Worm (Caenorhabditis elegans) whole organism, young adult: ENCODE results near the gene clec-31.

Experiments
- B0035.1 ChIP-seq: sonication (generic microtip); optimal IDR thresholded peaks from 2 replicates; lab custom pipeline; 2016; ENCODE audit warnings: missing genetic modification characterization, mild to moderate bottlenecking, missing compliant biosample characterization, missing genotype, missing genetic modification reagents
- B0261.1 ChIP-seq: sonication (generic microtip); optimal IDR thresholded peaks from 2 replicates; lab custom pipeline; 2016; ENCODE audit warnings: mild to moderate bottlenecking, missing genetic modification characterization, moderate library complexity, missing compliant biosample characterization
- C17E4.6 ChIP-seq: fragments of 200-800 bp; sonication (Bioruptor generic); IDR thresholded peaks from 2 replicates; pipeline ENCODE4 v1.3.6; 2022; ENCODE audit warnings: missing genetic modification reagents, missing genetic modification characterization, missing compliant biosample characterization
- F10E7.11 ChIP-seq: sonication (generic microtip); optimal IDR thresholded peaks from 2 replicates; lab custom pipeline; 2017; ENCODE audit warnings: mild to moderate bottlenecking, missing genetic modification characterization, moderate library complexity, missing compliant biosample characterization
- Y53F4B.3 ChIP-seq: fragments of 200-800 bp; sonication (Bioruptor generic); IDR thresholded peaks from 2 replicates; pipeline ENCODE4 v1.3.6; 2022; ENCODE audit warnings: missing genetic modification reagents, missing genetic modification characterization, missing compliant biosample characterization
- Y56A3A.18 ChIP-seq: fragments of 200-800 bp; sonication (Bioruptor generic); IDR thresholded peaks from 2 replicates; pipeline ENCODE4 v1.3.6; 2022; ENCODE audit warnings: missing genetic modification reagents, missing genetic modification characterization, missing compliant biosample characterization
- Y67H2A.10 ChIP-seq: fragments of 200-800 bp; sonication (Bioruptor generic); conservative IDR thresholded peaks from 2 replicates; pipeline ENCODE4 v1.3.6; 2022; ENCODE audit warnings: missing genetic modification reagents, missing genetic modification characterization, missing compliant biosample characterization
- Y79H2A.3 ChIP-seq: fragments of 200-800 bp; sonication (Bioruptor generic); conservative IDR thresholded peaks from 2 replicates; pipeline ENCODE4 v1.3.6; 2022; ENCODE audit warnings: missing genetic modification reagents, missing genetic modification characterization, missing compliant biosample characterization
- cebp-1 ChIP-seq, 2 experiments: fragments of 200-800 bp in 1 of 2; sonication (Bioruptor generic) in 1 of 2; sonication (generic microtip) in 1 of 2; IDR thresholded peaks in 1 of 2; optimal IDR thresholded peaks in 1 of 2; 2 replicates each; pipeline versions ENCODE4 v1.3.6 to Lab custom; 2017 to 2022; ENCODE audit warnings: missing compliant biosample characterization in 2 of 2, missing genetic modification characterization in 2 of 2, mild to moderate bottlenecking in 1 of 2, missing genetic modification reagents in 1 of 2, moderate library complexity in 1 of 2
- cebp-2 ChIP-seq: fragments of 200-800 bp; sonication (Bioruptor generic); IDR thresholded peaks from 2 replicates; pipeline ENCODE4 v1.3.6; 2022; ENCODE audit warnings: missing genetic modification characterization, missing compliant biosample characterization
- ceh-79 ChIP-seq: sonication (generic microtip); optimal IDR thresholded peaks from 2 replicates; lab custom pipeline; 2017; ENCODE audit warnings: mild to moderate bottlenecking, missing genetic modification characterization, missing compliant biosample characterization
- dpff-1 ChIP-seq: sonication (generic microtip); optimal IDR thresholded peaks from 2 replicates; lab custom pipeline; 2017; ENCODE audit warnings: mild to moderate bottlenecking, missing genetic modification characterization, missing compliant biosample characterization
- dpl-1 ChIP-seq: fragments of 150-350 bp; optimal IDR thresholded peaks from 2 replicates; lab custom pipeline; 2014; ENCODE audit warnings: missing biosample characterization, missing genetic modification reagents, missing genetic modification characterization
- efl-1 ChIP-seq: fragments of 150-350 bp; optimal IDR thresholded peaks from 2 replicates; lab custom pipeline; 2014; ENCODE audit warnings: missing biosample characterization, missing genetic modification reagents, missing genetic modification characterization
- egl-18 ChIP-seq: fragments of 200-800 bp; sonication (Bioruptor generic); IDR thresholded peaks from 2 replicates; pipeline ENCODE4 v1.3.6; 2022; ENCODE audit warnings: missing genetic modification reagents, missing genetic modification characterization, missing compliant biosample characterization
- hlh-12 ChIP-seq: sonication (generic microtip); optimal IDR thresholded peaks from 2 replicates; lab custom pipeline; 2016; ENCODE audit warnings: missing genetic modification characterization, missing compliant biosample characterization
- hmg-1.2 ChIP-seq: fragments of 200-800 bp; sonication (Bioruptor generic); IDR thresholded peaks from 2 replicates; pipeline ENCODE4 v1.3.6; 2022; ENCODE audit warnings: missing genetic modification reagents, missing genetic modification characterization, missing compliant biosample characterization
- let-526 ChIP-seq: fragments of 200-800 bp; sonication (Bioruptor generic); IDR thresholded peaks from 2 replicates; pipeline ENCODE4 v1.3.6; 2022; ENCODE audit warnings: missing genetic modification reagents, missing genetic modification characterization, missing compliant biosample characterization
- lin-26 ChIP-seq: fragments of 200-800 bp; sonication (Bioruptor generic); IDR thresholded peaks from 2 replicates; pipeline ENCODE4 v1.3.6; 2022; ENCODE audit warnings: missing genetic modification reagents, missing genetic modification characterization, missing compliant biosample characterization
- madf-6 ChIP-seq: fragments of 200-800 bp; sonication (Bioruptor generic); IDR thresholded peaks from 2 replicates; pipeline ENCODE4 v1.3.6; 2022; ENCODE audit warnings: missing genetic modification reagents, missing genetic modification characterization, missing compliant biosample characterization
- mcd-1 ChIP-seq: fragments of 200-800 bp; sonication (Bioruptor generic); IDR thresholded peaks from 2 replicates; pipeline ENCODE4 v1.3.6; 2022; ENCODE audit warnings: missing genetic modification reagents, missing genetic modification characterization, missing compliant biosample characterization
- nfyb-1 ChIP-seq: fragments of 200-800 bp; sonication (Bioruptor generic); IDR thresholded peaks from 2 replicates; pipeline ENCODE4 v1.3.6; 2022; ENCODE audit warnings: missing genetic modification reagents, missing genetic modification characterization, missing compliant biosample characterization
- nhr-80 ChIP-seq: sonication (generic microtip); optimal IDR thresholded peaks from 2 replicates; lab custom pipeline; 2016; ENCODE audit warnings: missing genetic modification characterization, missing compliant biosample characterization
- rcor-1 ChIP-seq: fragments of 200-800 bp; sonication (Bioruptor generic); IDR thresholded peaks from 2 replicates; pipeline ENCODE4 v1.3.6; 2022; ENCODE audit warnings: missing genetic modification reagents, missing genetic modification characterization, missing compliant biosample characterization
- rpc-1 ChIP-seq, 2 experiments: fragments of 150-350 bp in 1 of 2; sonication (generic microtip) in 1 of 2; optimal IDR thresholded peaks; 2 replicates each; lab custom pipeline; 2014 to 2018; ENCODE audit warnings: missing biosample characterization in 1 of 2, missing genetic modification characterization in 1 of 2, missing genetic modification reagents in 1 of 2, missing genotype in 1 of 2
- sptf-2 ChIP-seq: fragments of 200-800 bp; sonication (Bioruptor generic); optimal IDR thresholded peaks from 2 replicates; lab custom pipeline; 2018; ENCODE audit warnings: mild to moderate bottlenecking, missing genetic modification characterization, missing compliant biosample characterization
- xnd-1 ChIP-seq: sonication (generic microtip); optimal IDR thresholded peaks from 2 replicates; lab custom pipeline; 2016; ENCODE audit warnings: missing genotype, missing genetic modification reagents, missing genetic modification characterization, missing compliant biosample characterization
- zfh-2 ChIP-seq: fragments of 200-800 bp; sonication (Bioruptor generic); conservative IDR thresholded peaks from 2 replicates; pipeline ENCODE4 v1.3.6; 2022; ENCODE audit warnings: missing genetic modification reagents, missing genetic modification characterization, missing compliant biosample characterization
- zim-3 ChIP-seq: sonication (generic microtip); optimal IDR thresholded peaks from 2 replicates; lab custom pipeline; 2017; ENCODE audit warnings: mild to moderate bottlenecking, missing genetic modification characterization, moderate library complexity, missing compliant biosample characterization
- ztf-25 ChIP-seq: fragments of 200-800 bp; sonication (Bioruptor generic); IDR thresholded peaks from 2 replicates; pipeline ENCODE4 v1.3.6; 2022; ENCODE audit warnings: missing genetic modification reagents, missing genetic modification characterization, missing compliant biosample characterization
- ztf-26 ChIP-seq: sonication (generic microtip); optimal IDR thresholded peaks from 2 replicates; lab custom pipeline; 2017; ENCODE audit warnings: missing genetic modification characterization, missing compliant biosample characterization
- ztf-28 ChIP-seq: fragments of 200-800 bp; sonication (Bioruptor generic); IDR thresholded peaks from 2 replicates; pipeline ENCODE4 v1.3.6; 2022; ENCODE audit warnings: missing genetic modification reagents, missing genetic modification characterization, missing compliant biosample characterization
- ztf-6 ChIP-seq: fragments of 200-800 bp; sonication (Bioruptor generic); IDR thresholded peaks from 2 replicates; pipeline ENCODE4 v1.3.6; 2022; ENCODE audit warnings: missing genetic modification reagents, missing genetic modification characterization, missing compliant biosample characterization

clec-31 gene

ce11 chrV:16899355-16899754, 41.5 kb upstream of the clec-31 start, which contains the start of gene fbxa-45:
Gene fbxa-45 (minus strand): TSS chrV:16899455.
- TF ChIP-seq dpff-1 (tag; lab: Kevin White, UChicago) (no peak), hmg-1.2 (GFP tag; lab: Robert Waterston, UW) (no peak), B0261.1 (no peak), ztf-6 (GFP tag; lab: Robert Waterston, UW) (no peak), Y56A3A.18 (GFP tag; lab: Robert Waterston, UW) (no peak), xnd-1 (tag; lab: Kevin White, UChicago) (no peak), egl-18 (GFP tag; lab: Robert Waterston, UW) (0 out of 2 replicates have a peak, but pooled peaks have one; percentile 26), ztf-26 (tag; lab: Kevin White, UChicago) (no peak)

DNA sequence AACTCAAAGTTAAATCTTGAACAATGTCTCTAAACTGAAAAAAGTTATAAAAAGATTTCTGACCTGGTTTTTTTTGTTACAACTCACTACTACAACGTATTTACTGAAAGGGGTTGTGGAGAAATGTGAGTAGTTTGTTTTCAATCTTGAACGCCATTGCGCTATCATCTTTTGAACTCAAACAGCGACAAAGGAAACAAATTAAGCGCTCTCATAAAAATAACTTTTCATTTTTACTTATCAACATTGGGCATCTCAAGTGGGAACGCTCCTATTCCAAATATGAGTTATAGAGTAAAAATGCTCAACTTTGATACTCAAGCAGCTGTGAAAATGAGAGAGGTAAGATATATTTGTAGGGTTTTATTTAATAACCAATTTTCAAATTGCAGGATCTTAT, 35.6 kb upstream of the clec-31 start, which contains the start of gene F09C6.15:
Gene F09C6.15, plus strand, starts transcription at position 301 of the 400 bp plus-strand sequence.
- no peak for TF ChIP-seq rcor-1
- TF ChIP-seq F10E7.11: no peak
- no peak for TF ChIP-seq zim-3
- TF ChIP-seq Y67H2A.10: no peak
- no peak for TF ChIP-seq Y53F4B.3
- no peak for TF ChIP-seq efl-1 (GFP tag; lab: Kevin White, UChicago)
- no peak for TF ChIP-seq madf-6 (GFP tag; lab: Robert Waterston, UW)
- no peak for TF ChIP-seq let-526 (GFP tag; lab: Robert Waterston, UW)
- TF ChIP-seq ztf-26 (tag; lab: Kevin White, UChicago): no peak
- TF ChIP-seq mcd-1: no peak
- TF ChIP-seq hlh-12 (tag; lab: Kevin White, UChicago): no peak
- TF ChIP-seq rpc-1 (optimal IDR thresholded peaks at IDR 0.05; lab: Kevin White, UChicago): no peak
- TF ChIP-seq rpc-1 (tag; optimal IDR thresholded peaks at IDR 0.05; lab: Kevin White, UChicago): no peak
- TF ChIP-seq ceh-79: no peak
- TF ChIP-seq sptf-2: no peak
- TF ChIP-seq ztf-25 (GFP tag; lab: Robert Waterston, UW): no peak
- TF ChIP-seq, all 124 proteins: peak for 0

- TF ChIP-seq lin-26 (GFP tag; lab: Robert Waterston, UW): no peak
- no peak for TF ChIP-seq ztf-28 (GFP tag; lab: Robert Waterston, UW)
- TF ChIP-seq ceh-79: no peak
- no peak for TF ChIP-seq C17E4.6
- TF ChIP-seq Y79H2A.3: no peak
- TF ChIP-seq ztf-6 (GFP tag; lab: Robert Waterston, UW): no peak
- TF ChIP-seq cebp-2 (GFP tag; lab: Robert Waterston, UW): no peak
- no peak for TF ChIP-seq dpl-1 (GFP tag; lab: Kevin White, UChicago)
- no peak for TF ChIP-seq zfh-2 (GFP tag; lab: Robert Waterston, UW)
- no peak for TF ChIP-seq B0035.1
- no peak for TF ChIP-seq nfyb-1 (GFP tag; lab: Robert Waterston, UW)
- no peak for TF ChIP-seq cebp-1 (GFP tag; IDR thresholded peaks at IDR 0.05; lab: Robert Waterston, UW)
- TF ChIP-seq cebp-1 (tag; optimal IDR thresholded peaks at IDR 0.05; lab: Kevin White, UChicago): no peak
Measured at ce11 chrV:16888788-16889325, 31.0 kb upstream of the clec-31 start, which contains the start of the genes ifas-2 and fbxa-44. Gene ifas-2 (minus strand): TSS chrV:16888888. Gene fbxa-44 (plus strand): TSS chrV:16889275.

- TF ChIP-seq ceh-79: no peak
- no peak for TF ChIP-seq dpl-1 (GFP tag; lab: Kevin White, UChicago)
- TF ChIP-seq nhr-80 (tag; lab: Kevin White, UChicago): no peak
Measured at ce11 chrV:16884744-16885143, 26.9 kb upstream of the clec-31 start, which contains the start of gene F09C6.13. Gene F09C6.13 (plus strand): TSS chrV:16885044.
